Worm (Caenorhabditis elegans): ENCODE results near the gene arrd-17.

Gene arrd-17

DNA sequence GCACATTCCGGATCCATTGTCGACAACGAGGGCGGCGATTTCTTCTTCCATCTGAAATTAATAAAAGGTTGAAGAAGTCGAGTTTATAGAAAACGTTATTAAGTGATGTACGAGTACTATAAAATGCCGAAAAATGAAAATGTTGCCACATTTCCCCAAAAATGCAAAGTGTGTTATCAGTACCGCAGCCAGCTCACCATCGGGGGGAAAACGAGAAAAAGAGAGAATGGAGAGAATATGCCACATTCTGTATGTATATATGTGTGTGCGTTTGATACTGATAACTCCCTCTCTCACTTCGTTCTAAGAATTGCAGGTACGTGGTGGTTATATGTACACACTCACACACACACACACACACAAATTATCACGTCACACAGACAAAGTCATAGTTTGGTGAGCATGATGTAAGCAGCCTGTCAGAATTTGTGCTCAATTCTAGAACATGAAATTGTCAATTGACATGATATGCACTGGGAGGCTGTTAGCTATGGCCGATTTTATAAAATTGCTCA lies 24.5 kb downstream of the arrd-17 start, which contains the start of gene act-5 (continued):
- TF ChIP-seq hlh-30 (tag; optimal IDR thresholded peaks at IDR 0.05; ENCODE audit: insufficient read depth): peak; percentile 53
- TF ChIP-seq T26A8.4 (GFP tag; IDR thresholded peaks at IDR 0.05): no peak
- TF ChIP-seq dve-1 (tag; optimal IDR thresholded peaks at IDR 0.05; ENCODE audit: insufficient read depth): peak; percentile 79
- peak; percentile 14 for TF ChIP-seq lin-13 (GFP tag; optimal IDR thresholded peaks at IDR 0.05)
- peak; percentile 94 for TF ChIP-seq aha-1 (tag)
- TF ChIP-seq ctbp-1 (GFP tag; IDR thresholded peaks at IDR 0.05): no peak
- peak; percentile 91 for TF ChIP-seq nhr-28 (tag; optimal IDR thresholded peaks at IDR 0.05)
- TF ChIP-seq mep-1 (tag; optimal IDR thresholded peaks at IDR 0.05): peak; percentile 23
- peak; percentile 85 for TF ChIP-seq dmd-6 (GFP tag; IDR thresholded peaks at IDR 0.05)
- TF ChIP-seq dpl-1 (GFP tag; optimal IDR thresholded peaks at IDR 0.05): no peak
- no peak for TF ChIP-seq ces-1 (GFP tag; optimal IDR thresholded peaks at IDR 0.05)
- TF ChIP-seq pqm-1 (tag; optimal IDR thresholded peaks at IDR 0.05): peak; percentile 91
- TF ChIP-seq nhr-102 (tag; optimal IDR thresholded peaks at IDR 0.05): peak; percentile 74
- TF ChIP-seq pha-4 (GFP tag; IDR thresholded peaks at IDR 0.05): no peak
- peak; percentile 6 for TF ChIP-seq pha-4 (tag; optimal IDR thresholded peaks at IDR 0.05)
- TF ChIP-seq lin-1 (GFP tag; IDR thresholded peaks at IDR 0.05): 0 out of 2 replicates have a peak, but pooled peaks have one; percentile 39

ce11 chrIII:13604834-13605233 lies 25.8 kb downstream of the arrd-17 start:
- 0 out of 2 replicates have a peak, but pooled peaks have one; percentile 6 for TF ChIP-seq F26F4.8 (GFP tag; conservative IDR thresholded peaks at IDR 0.05)
- no peak for TF ChIP-seq unc-39 (tag; optimal IDR thresholded peaks at IDR 0.05)
- peak; percentile 6 for TF ChIP-seq nhr-111 (GFP tag; optimal IDR thresholded peaks at IDR 0.05)
- TF ChIP-seq lin-13 (GFP tag; optimal IDR thresholded peaks at IDR 0.05): no peak
- TF ChIP-seq daf-16 (GFP tag; optimal IDR thresholded peaks at IDR 0.05): no peak
- no peak for TF ChIP-seq daf-16 (tag; optimal IDR thresholded peaks at IDR 0.05)
- TF ChIP-seq spr-3 (GFP tag; optimal IDR thresholded peaks at IDR 0.05): peak; percentile 57
- no peak for TF ChIP-seq ctbp-1 (GFP tag; IDR thresholded peaks at IDR 0.05)
- TF ChIP-seq egl-43 (GFP tag; IDR thresholded peaks at IDR 0.05): peak; percentile 35; the same call in 1 of the 2 replicates
- TF ChIP-seq aha-1 (tag): no peak
- no peak for TF ChIP-seq ztf-7 (tag; optimal IDR thresholded peaks at IDR 0.05)
- no peak for TF ChIP-seq zfp-3 (GFP tag; conservative IDR thresholded peaks at IDR 0.05)
- no peak for TF ChIP-seq snpc-1.2 (GFP tag; IDR thresholded peaks at IDR 0.05)
- no peak for TF ChIP-seq ZK337.2 (GFP tag; IDR thresholded peaks at IDR 0.05)
- TF ChIP-seq daf-12 (tag; optimal IDR thresholded peaks at IDR 0.05): no peak
- peak; percentile 94 for TF ChIP-seq set-16 (GFP tag; IDR thresholded peaks at IDR 0.05)
- 0 out of 2 replicates have a peak, but pooled peaks have one; percentile 13 for TF ChIP-seq pha-4 (GFP tag; IDR thresholded peaks at IDR 0.05)
- TF ChIP-seq pha-4 (tag; optimal IDR thresholded peaks at IDR 0.05): no peak
- TF ChIP-seq mdt-29 (GFP tag; IDR thresholded peaks at IDR 0.05): no peak
- no peak for TF ChIP-seq daf-8 (GFP tag; IDR thresholded peaks at IDR 0.05)
- no peak for TF ChIP-seq spr-1 (tag; optimal IDR thresholded peaks at IDR 0.05)
- TF ChIP-seq fos-1 (tag; optimal IDR thresholded peaks at IDR 0.05): no peak
- no peak for TF ChIP-seq lin-39 (tag; optimal IDR thresholded peaks at IDR 0.05)
- no peak for TF ChIP-seq unc-62 (GFP tag; optimal IDR thresholded peaks at IDR 0.05 in 1 of 2)
- no peak for TF ChIP-seq unc-62 (tag; optimal IDR thresholded peaks at IDR 0.05)
- no peak for TF ChIP-seq cey-2 (tag; optimal IDR thresholded peaks at IDR 0.05; ENCODE audit: borderline replicate concordance, insufficient read depth)
- TF ChIP-seq dpl-1 (GFP tag; optimal IDR thresholded peaks at IDR 0.05): no peak
- TF ChIP-seq ceh-62 (tag; optimal IDR thresholded peaks at IDR 0.05): no peak
- no peak for TF ChIP-seq vab-7 (GFP tag; IDR thresholded peaks at IDR 0.05)
- TF ChIP-seq Y105C5A.15 (GFP tag; IDR thresholded peaks at IDR 0.05): no peak
- no peak for TF ChIP-seq tag-97 (GFP tag; IDR thresholded peaks at IDR 0.05)
- no peak for TF ChIP-seq Y5F2A.4 (GFP tag; optimal IDR thresholded peaks at IDR 0.05)
- no peak for TF ChIP-seq lin-15B (tag; optimal IDR thresholded peaks at IDR 0.05)
- no peak for TF ChIP-seq dmd-9 (GFP tag; IDR thresholded peaks at IDR 0.05)
- TF ChIP-seq jun-1 (tag; optimal IDR thresholded peaks at IDR 0.05): no peak
- TF ChIP-seq F44E2.7 (GFP tag; IDR thresholded peaks at IDR 0.05): 0 out of 2 replicates have a peak, but pooled peaks have one; percentile 63

Measured in whole organism, L4 larva.